Worm (Caenorhabditis elegans) whole organism, L4 larva: Measurements from ENCODE around the gene dao-4.

ENCODE experiments used
- F49E8.2 ChIP-seq: sonication (generic microtip); optimal IDR thresholded peaks from 2 replicates; lab custom pipeline; 2016; ENCODE audit warnings: missing compliant biosample characterization, mild to moderate bottlenecking, missing genetic modification characterization, borderline replicate concordance
- ZK546.5 ChIP-seq, 2 experiments: sonication (generic microtip); optimal IDR thresholded peaks; 2 replicates each; lab custom pipeline; 2017; ENCODE audit warnings: missing biosample characterization in 2 of 2, missing genetic modification characterization in 2 of 2
- ceh-28 ChIP-seq: fragments of 150-350 bp; optimal IDR thresholded peaks from 2 replicates; lab custom pipeline; 2014; ENCODE audit warnings: missing biosample characterization, missing genetic modification reagents, missing genetic modification characterization
- lin-13 ChIP-seq: fragments of 150-350 bp; optimal IDR thresholded peaks from 2 replicates; lab custom pipeline; 2014; ENCODE audit warnings: missing biosample characterization, missing genetic modification reagents, missing genetic modification characterization
- lin-15B ChIP-seq: fragments of 150-350 bp; sonication (generic microtip); optimal IDR thresholded peaks from 3 replicates; lab custom pipeline; 2014; ENCODE audit warnings: missing biosample characterization, missing genetic modification characterization
- snpc-4 ChIP-seq: fragments of 150-350 bp; optimal IDR thresholded peaks from 2 replicates; lab custom pipeline; 2014; ENCODE audit warnings: missing biosample characterization, missing genetic modification characterization
- spr-3 ChIP-seq: fragments of 200-800 bp; sonication (Bioruptor generic); optimal IDR thresholded peaks from 2 replicates; lab custom pipeline; 2018; ENCODE audit warnings: mild to moderate bottlenecking, missing genetic modification characterization, missing compliant biosample characterization
- unc-62 ChIP-seq, 3 experiments: fragments of 150-350 bp in 1 of 3; sonication (generic microtip); optimal IDR thresholded peaks in 2 of 3; peaks in 1 of 3; 1 replicate in 1 of 3; 2 replicates in 2 of 3; lab custom pipeline; 2014 to 2017; ENCODE audit warnings: missing biosample characterization in 3 of 3, missing genetic modification characterization in 3 of 3, missing genetic modification reagents in 3 of 3, missing genotype in 1 of 3
- zfp-2 ChIP-seq: sonication (generic microtip); optimal IDR thresholded peaks from 2 replicates; lab custom pipeline; 2016; ENCODE audit warnings: mild to moderate bottlenecking, missing genetic modification characterization, missing compliant biosample characterization
- ztf-11 ChIP-seq: fragments of 150-350 bp; optimal IDR thresholded peaks from 2 replicates; lab custom pipeline; 2014; ENCODE audit warnings: missing biosample characterization, missing genetic modification characterization

- TF ChIP-seq lin-15B (tag; lab: Kevin White, UChicago) = no peak
- TF ChIP-seq ceh-28 (tag; lab: Kevin White, UChicago) = no peak
- no peak for TF ChIP-seq snpc-4 (tag; lab: Kevin White, UChicago)
- peak in 1 of 2 experiments; percentile 86 for TF ChIP-seq unc-62 (GFP tag; optimal IDR thresholded peaks at IDR 0.05 in 1 of 2; lab: Kevin White, UChicago)
- TF ChIP-seq unc-62 (tag; optimal IDR thresholded peaks at IDR 0.05; lab: Kevin White, UChicago) = no peak
- TF ChIP-seq F49E8.2 (tag; lab: Kevin White, UChicago) = no peak
- no peak for TF ChIP-seq zfp-2 (tag; lab: Kevin White, UChicago)
- no peak for TF ChIP-seq spr-3 (GFP tag; lab: Kevin White, UChicago)
- no peak for TF ChIP-seq ZK546.5 (tag; optimal IDR thresholded peaks at IDR 0.05; lab: Kevin White, UChicago)
- TF ChIP-seq ztf-11 (tag; lab: Kevin White, UChicago) = no peak
- no peak for TF ChIP-seq lin-13 (GFP tag; lab: Kevin White, UChicago)
Measured at ce11 chrX:10053742-10054409, 21.2 kb upstream of the dao-4 start, which contains the start of gene cbs-1.
